Worm (Caenorhabditis elegans): ENCODE results near the gene F07F6.4.

The F07F6.4 gene

ce11 chrII:5429522-5430257 lies at the start of gene F07F6.4, which contains the start of gene F07F6.2:
Gene F07F6.4, minus strand, starts transcription at chrII:5429572.
Gene F07F6.2, plus strand, starts transcription at chrII:5430207.
- no peak for TF ChIP-seq unc-3 (GFP tag; conservative IDR thresholded peaks at IDR 0.05)
- TF ChIP-seq unc-3 (tag; optimal IDR thresholded peaks at IDR 0.05) = peak; percentile 19
- TF ChIP-seq sox-2 (GFP tag; IDR thresholded peaks at IDR 0.05) = no peak
- TF ChIP-seq K09A11.1 (tag; optimal IDR thresholded peaks at IDR 0.05; ENCODE audit: insufficient read depth) = no peak
- no peak for TF ChIP-seq rnt-1 (tag; optimal IDR thresholded peaks at IDR 0.05)
- no peak for TF ChIP-seq dmd-4 (tag; optimal IDR thresholded peaks at IDR 0.05; ENCODE audit: borderline replicate concordance)
- no peak for TF ChIP-seq elt-2 (tag; optimal IDR thresholded peaks at IDR 0.05)
- no peak for TF ChIP-seq ceh-45 (GFP tag; IDR thresholded peaks at IDR 0.05)
- TF ChIP-seq pha-4 (tag; optimal IDR thresholded peaks at IDR 0.05) = no peak
- TF ChIP-seq ahr-1 (tag; optimal IDR thresholded peaks at IDR 0.05) = no peak
- TF ChIP-seq fax-1 (tag; optimal IDR thresholded peaks at IDR 0.05) = no peak
- TF ChIP-seq tbx-2 (tag; optimal IDR thresholded peaks at IDR 0.05) = peak; percentile 9
- TF ChIP-seq hlh-8 (tag; optimal IDR thresholded peaks at IDR 0.05) = no peak
- TF ChIP-seq dve-1 (tag; optimal IDR thresholded peaks at IDR 0.05) = peak; percentile 3
- TF ChIP-seq ceh-48 (tag; optimal IDR thresholded peaks at IDR 0.05) = no peak
- no peak for TF ChIP-seq ceh-9 (tag; optimal IDR thresholded peaks at IDR 0.05)
- TF ChIP-seq gmeb-2 (tag; optimal IDR thresholded peaks at IDR 0.05) = no peak
- TF ChIP-seq nfya-1 (tag; optimal IDR thresholded peaks at IDR 0.05) = no peak
- TF ChIP-seq unc-42 (tag; optimal IDR thresholded peaks at IDR 0.05) = peak; percentile 35
- TF ChIP-seq mec-3 (tag; optimal IDR thresholded peaks at IDR 0.05; ENCODE audit: borderline replicate concordance) = no peak
- TF ChIP-seq ttx-3 (tag; optimal IDR thresholded peaks at IDR 0.05) = no peak
- TF ChIP-seq eyg-1 (tag; optimal IDR thresholded peaks at IDR 0.05) = no peak

- TF ChIP-seq ceh-31 (tag; optimal IDR thresholded peaks at IDR 0.05) (no peak), elt-4 (tag; optimal IDR thresholded peaks at IDR 0.05) (no peak), ztf-16 (tag; optimal IDR thresholded peaks at IDR 0.05) (no peak), ceh-48 (tag; optimal IDR thresholded peaks at IDR 0.05) (no peak)
Measured at ce11 chrII:5478318-5478717, 48.9 kb upstream of the F07F6.4 start, which contains the start of gene F56D1.1. Gene F56D1.1, plus strand, starts transcription at chrII:5478618.

ce11 chrII:5474946-5475345 lies 45.6 kb upstream of the F07F6.4 start, which contains the start of gene ilcr-2:
Gene ilcr-2, plus strand, starts transcription at chrII:5475246.
- TF ChIP-seq tbx-2 (tag; optimal IDR thresholded peaks at IDR 0.05) (no peak), pqm-1 (tag; optimal IDR thresholded peaks at IDR 0.05) (no peak), ceh-18 (tag; optimal IDR thresholded peaks at IDR 0.05) (no peak), ceh-22 (tag; optimal IDR thresholded peaks at IDR 0.05) (no peak), ttx-3 (tag; optimal IDR thresholded peaks at IDR 0.05) (no peak), ceh-48 (tag; optimal IDR thresholded peaks at IDR 0.05) (no peak), ceh-34 (tag; optimal IDR thresholded peaks at IDR 0.05) (no peak), ceh-14 (tag; optimal IDR thresholded peaks at IDR 0.05) (no peak), mec-3 (tag; optimal IDR thresholded peaks at IDR 0.05; ENCODE audit: borderline replicate concordance) (no peak), lim-6 (tag; optimal IDR thresholded peaks at IDR 0.05) (no peak)

DNA sequence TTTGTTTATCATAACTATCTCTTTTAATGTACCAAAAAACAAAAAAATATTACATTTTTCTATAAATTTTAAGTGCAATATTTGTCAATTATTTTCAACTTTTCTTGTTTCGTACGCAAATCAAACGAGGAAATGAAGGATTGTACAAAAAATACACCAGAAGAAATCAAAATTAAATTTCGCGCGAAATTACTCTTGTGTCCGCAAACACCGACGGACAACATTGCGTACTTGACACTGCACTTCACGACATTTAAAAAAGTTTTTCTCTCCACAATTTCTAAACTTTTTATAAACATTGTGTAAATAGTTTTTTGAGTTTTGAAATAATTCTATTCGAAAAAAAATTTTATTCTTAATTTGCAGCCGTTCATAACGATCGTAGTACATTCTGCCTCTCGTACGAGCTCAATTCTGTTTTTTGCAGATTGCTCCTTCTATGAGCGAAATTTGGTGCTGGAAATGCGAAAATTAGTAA lies 44.6 kb upstream of the F07F6.4 start, which contains the start of gene mrps-16:
Gene mrps-16, plus strand, starts transcription at position 428 of the 478 bp plus-strand sequence.
- TF ChIP-seq fkh-10 (GFP tag; optimal IDR thresholded peaks at IDR 0.05) (no peak), fkh-6 (tag; optimal IDR thresholded peaks at IDR 0.05) (no peak), unc-86 (tag; optimal IDR thresholded peaks at IDR 0.05) (peak; percentile 1), unc-42 (tag; optimal IDR thresholded peaks at IDR 0.05) (peak; percentile 53)

All from whole organism, late embryonic.